Worm (Caenorhabditis elegans): ENCODE results near the gene F58B6.1.
"Not testable (repeated sequence)": the region's sequence is repeated elsewhere in the genome, so short reads cannot be mapped to it uniquely, and the experiment has no call there.

F58B6.1 gene

ce11 chrIII:1084971-1085370 is 30.8 kb downstream of the F58B6.1 start:
- no peak for TF ChIP-seq unc-62 (GFP tag; optimal IDR thresholded peaks at IDR 0.05)

DNA sequence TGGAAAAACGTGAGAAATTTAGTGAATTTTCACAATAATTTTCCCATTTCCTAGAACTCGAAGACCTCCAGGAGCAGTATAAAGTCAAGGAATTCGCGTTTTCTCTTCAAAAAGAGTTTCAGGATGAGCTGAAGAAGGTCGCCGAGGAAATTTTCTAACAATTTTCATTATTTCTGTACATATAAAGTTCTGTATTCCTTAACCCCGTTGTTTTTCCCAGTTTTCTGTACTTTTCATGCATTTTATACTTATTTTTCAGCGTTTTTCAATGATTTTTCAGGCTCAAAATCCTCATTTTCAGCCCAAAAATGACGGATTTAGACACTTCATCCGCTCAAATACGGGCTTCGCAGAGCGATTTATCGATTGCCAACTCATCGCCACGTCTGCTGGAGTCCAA is 34.6 kb downstream of the F58B6.1 start, which contains the start of gene par-2:
TSS of gene par-2 (plus strand) at position 301 of the 400 bp plus-strand sequence.
- no peak for TF ChIP-seq unc-62 (GFP tag; optimal IDR thresholded peaks at IDR 0.05)

DNA sequence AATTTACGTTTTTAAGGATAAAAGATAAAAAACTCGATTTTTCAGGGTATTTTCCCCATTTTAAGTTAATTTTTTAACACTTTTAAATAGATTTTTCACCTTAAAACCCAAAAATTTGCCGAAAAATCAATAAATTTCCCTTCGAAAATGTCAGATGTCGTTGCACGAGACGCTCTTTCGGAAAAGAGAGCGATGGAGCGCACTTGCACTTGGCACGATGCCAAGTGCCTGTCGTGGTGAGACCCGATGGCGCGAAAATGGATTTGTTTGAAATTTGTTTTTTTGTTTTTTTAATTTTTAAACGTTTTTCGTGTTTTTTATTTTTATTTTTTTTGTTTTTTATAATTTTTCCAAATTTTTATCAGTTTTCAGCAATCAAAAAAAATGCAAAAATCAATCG is 35.2 kb downstream of the F58B6.1 start, which contains the start of the genes rab-18 and kbp-4:
TSS of gene rab-18 (minus strand) at position 240 of the 400 bp plus-strand sequence.
TSS of gene kbp-4 (plus strand) at position 366 of the 400 bp plus-strand sequence.
- TF ChIP-seq unc-62 (GFP tag; optimal IDR thresholded peaks at IDR 0.05): no peak

DNA sequence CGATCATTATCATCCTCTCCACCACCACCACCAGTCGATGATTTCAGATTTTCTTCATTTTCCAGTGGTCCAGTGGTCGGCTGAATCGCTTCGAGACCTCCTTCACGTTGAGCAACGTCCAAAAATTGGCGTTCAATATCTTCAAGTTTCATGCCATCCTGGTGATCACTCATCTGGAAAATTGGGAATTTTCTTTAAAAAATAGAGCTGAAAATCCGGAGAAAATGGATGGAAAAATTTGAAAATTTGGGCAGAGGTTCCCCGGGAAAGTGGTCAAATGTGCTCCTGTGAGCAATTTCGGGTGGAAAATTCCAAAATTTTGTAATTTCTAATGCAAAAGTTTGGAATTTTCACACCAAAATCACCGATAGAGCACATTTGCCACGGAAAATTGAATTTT is 39.3 kb downstream of the F58B6.1 start, which contains the start of gene uaf-1:
TSS of gene uaf-1 (minus strand) at position 173 of the 400 bp plus-strand sequence.
- TF ChIP-seq unc-62 (GFP tag; optimal IDR thresholded peaks at IDR 0.05): not testable (repeated sequence)

DNA sequence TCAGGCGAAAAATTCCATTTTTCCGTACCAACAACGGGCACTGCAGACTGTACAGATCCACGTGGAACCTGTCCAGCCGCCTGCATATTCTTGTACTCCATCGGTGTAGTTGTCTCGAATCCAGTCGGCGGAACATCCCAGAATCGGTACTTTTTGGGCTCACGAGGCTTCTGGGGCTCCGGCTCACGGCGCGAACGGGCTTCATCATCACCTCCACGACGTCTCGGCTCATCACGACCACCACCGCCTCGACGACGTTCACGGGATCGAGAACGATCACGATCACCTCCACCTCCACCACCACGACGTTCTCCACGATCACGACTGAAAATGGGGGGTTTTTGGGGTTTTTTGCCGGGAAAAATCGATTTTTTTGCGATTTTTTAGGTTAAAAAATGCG is 41.6 kb downstream of the F58B6.1 start:
- no peak for TF ChIP-seq unc-62 (GFP tag; optimal IDR thresholded peaks at IDR 0.05)

Measured in whole organism, dauer.